Worm (Caenorhabditis elegans) whole organism, L1 larva: ENCODE data around the gene pot-3.

Source experiments
- ama-1 ChIP-seq: fragments of 150-350 bp; optimal IDR thresholded peaks from 2 replicates; lab custom pipeline; 2014
- ceh-63 ChIP-seq: fragments of 200-800 bp; sonication (Bioruptor generic); optimal IDR thresholded peaks from 2 replicates; lab custom pipeline; 2018; ENCODE audit warnings: mild to moderate bottlenecking, missing genetic modification characterization, missing compliant biosample characterization
- ceh-88 ChIP-seq: fragments of 200-800 bp; sonication (Bioruptor generic); IDR thresholded peaks from 2 replicates; pipeline ENCODE4 v1.3.6; 2022; ENCODE audit warnings: missing genetic modification characterization, missing compliant biosample characterization
- fkh-10 ChIP-seq: sonication (generic microtip); optimal IDR thresholded peaks from 2 replicates; lab custom pipeline; 2017; ENCODE audit warnings: missing biosample characterization, missing genetic modification reagents, missing genetic modification characterization
- nhr-76 ChIP-seq: sonication (generic microtip); optimal IDR thresholded peaks from 2 replicates; lab custom pipeline; 2017; ENCODE audit warnings: missing biosample characterization, missing genetic modification characterization
- rnt-1 ChIP-seq: sonication (generic microtip); optimal IDR thresholded peaks from 2 replicates; lab custom pipeline; 2016; ENCODE audit warnings: mild to moderate bottlenecking, missing genetic modification characterization, moderate library complexity, missing compliant biosample characterization
- skn-1 ChIP-seq: fragments of 150-350 bp; optimal IDR thresholded peaks from 2 replicates; lab custom pipeline; 2014; ENCODE audit warnings: missing biosample characterization, missing genetic modification characterization
- unc-62 ChIP-seq: fragments of 150-350 bp; optimal IDR thresholded peaks from 2 replicates; lab custom pipeline; 2014; ENCODE audit warnings: missing biosample characterization, missing genetic modification reagents, missing genetic modification characterization
- ztf-11 ChIP-seq, 2 experiments: sonication (generic microtip); optimal IDR thresholded peaks; 2 replicates each; lab custom pipeline; 2016 to 2017; ENCODE audit warnings: missing genetic modification characterization in 2 of 2, missing biosample characterization in 1 of 2, missing compliant biosample characterization in 1 of 2
- ztf-4 ChIP-seq: fragments of 150-350 bp; optimal IDR thresholded peaks from 2 replicates; lab custom pipeline; 2014; ENCODE audit warnings: missing biosample characterization, missing genetic modification characterization

DNA sequence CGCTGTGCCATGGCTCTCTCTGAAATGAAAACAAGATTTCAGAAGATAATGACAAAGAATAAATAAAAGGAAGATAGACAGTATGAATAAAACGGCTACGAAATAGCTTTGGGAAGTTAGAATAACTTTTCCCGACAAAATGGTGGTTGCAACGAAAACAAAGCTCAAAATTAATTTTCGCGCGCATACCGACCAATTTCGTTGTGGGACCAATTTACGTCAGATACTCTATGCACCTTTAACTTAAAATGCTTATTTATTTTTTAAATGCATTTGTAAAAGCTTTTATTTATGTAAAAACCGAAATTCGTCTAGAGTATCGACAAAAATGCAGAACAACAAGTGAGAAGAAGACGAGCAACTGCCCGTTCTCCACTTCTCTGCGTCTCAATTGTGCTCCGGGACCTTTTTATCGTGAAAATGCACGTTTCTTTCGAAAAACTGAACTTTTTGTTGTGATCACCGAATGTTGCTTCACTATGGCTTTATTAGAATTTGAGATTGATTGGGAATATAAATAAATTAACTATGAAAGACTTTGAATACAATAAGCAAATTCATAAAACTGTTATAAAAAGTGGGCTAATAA, 11.8 kb upstream of the pot-3 start, which contains the start of gene rml-1:
- TF ChIP-seq ztf-11 (tag; optimal IDR thresholded peaks at IDR 0.05; lab: Kevin White, UChicago) (no peak), rnt-1 (tag; lab: Kevin White, UChicago) (no peak), fkh-10 (GFP tag; lab: Kevin White, UChicago) (no peak), ceh-63 (no peak), nhr-76 (tag; lab: Kevin White, UChicago) (no peak), ama-1 (lab: Kevin White, UChicago) (no peak), skn-1 (tag; lab: Kevin White, UChicago) (no peak), unc-62 (no peak), ceh-88 (no peak), ztf-4 (tag; lab: Kevin White, UChicago) (no peak)
